Worm (Caenorhabditis elegans): ENCODE results near the gene F14D2.14.

Gene F14D2.14

DNA sequence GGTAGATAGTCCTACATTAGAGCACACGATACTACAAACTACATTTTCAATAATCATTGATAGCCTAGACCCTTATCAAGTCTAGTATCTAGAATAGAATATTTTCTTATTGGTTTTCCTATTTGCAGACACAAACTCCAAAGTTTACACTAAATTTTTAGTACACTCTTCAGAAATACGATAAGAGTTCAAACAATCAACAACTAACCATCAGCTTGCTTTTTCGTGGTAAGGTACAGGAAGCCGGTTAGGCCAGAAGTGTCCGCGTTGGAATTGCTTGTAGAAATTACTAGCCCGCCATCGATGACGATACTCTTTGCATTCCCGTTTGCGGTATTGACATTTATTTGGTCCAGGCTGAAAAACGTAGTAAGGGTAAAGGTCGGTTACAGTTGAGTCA lies 25.5 kb downstream of the F14D2.14 start, which contains the start of gene Y46D2A.1:
TSS of gene Y46D2A.1 (plus strand) at position 301 of the 400 bp plus-strand sequence.
- TF ChIP-seq ztf-11 (tag; optimal IDR thresholded peaks at IDR 0.05) (no peak), elt-2 (tag; optimal IDR thresholded peaks at IDR 0.05) (peak; percentile 49)

DNA sequence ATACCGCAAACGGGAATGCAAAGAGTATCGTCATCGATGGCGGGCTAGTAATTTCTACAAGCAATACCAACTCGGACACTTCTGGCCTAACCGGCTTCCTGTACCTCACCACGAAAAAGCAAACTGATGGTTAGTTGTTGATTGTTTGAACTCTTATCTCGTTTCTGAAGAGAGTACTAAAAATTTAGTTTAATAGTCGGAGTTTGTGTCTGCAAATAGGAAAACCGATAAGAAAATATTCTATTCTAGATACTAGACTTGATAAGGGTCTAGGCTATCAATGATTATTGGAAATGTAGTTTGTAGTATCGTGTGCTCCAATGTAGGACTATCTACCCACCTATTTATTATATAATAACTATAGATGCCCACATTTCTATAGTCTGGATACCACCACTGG lies 29.0 kb downstream of the F14D2.14 start:
- TF ChIP-seq nhr-20 (tag; optimal IDR thresholded peaks at IDR 0.05) (peak; percentile 17), nhr-77 (tag; optimal IDR thresholded peaks at IDR 0.05) (no peak), aha-1 (tag; optimal IDR thresholded peaks at IDR 0.05) (no peak), elt-2 (tag; optimal IDR thresholded peaks at IDR 0.05) (peak; percentile 84), lin-14 (GFP tag; optimal IDR thresholded peaks at IDR 0.05) (no peak), lin-35 (GFP tag; optimal IDR thresholded peaks at IDR 0.05) (no peak), isw-1 (GFP tag; IDR thresholded peaks at IDR 0.05) (no peak), mef-2 (tag; optimal IDR thresholded peaks at IDR 0.05) (no peak)

DNA sequence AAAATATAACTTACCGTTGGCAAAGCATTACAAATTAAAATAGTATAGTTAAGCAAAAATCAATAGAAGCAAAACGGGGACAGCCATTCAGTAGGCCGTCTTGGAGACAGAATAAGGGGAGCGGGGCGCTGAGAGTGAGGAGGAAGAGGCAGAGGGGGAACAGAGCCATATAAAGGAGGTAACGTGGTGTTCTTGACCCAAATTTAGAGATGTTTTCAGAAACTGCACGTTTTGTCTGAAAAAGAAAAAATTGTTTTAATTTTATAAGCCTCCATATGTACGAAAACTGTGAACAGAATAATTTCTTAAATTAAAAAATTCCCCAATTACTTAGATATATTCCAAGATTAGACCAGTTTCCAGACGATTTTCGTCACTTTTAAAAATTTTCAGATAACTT lies 34.3 kb downstream of the F14D2.14 start, which contains the start of gene F39E9.6:
TSS of gene F39E9.6 (minus strand) at position 101 of the 400 bp plus-strand sequence.
- TF ChIP-seq efl-1 (optimal IDR thresholded peaks at IDR 0.05) (no peak), efl-1 (GFP tag; optimal IDR thresholded peaks at IDR 0.05 in 1 of 2) (no peak), mef-2 (tag; optimal IDR thresholded peaks at IDR 0.05) (no peak), nhr-77 (tag; optimal IDR thresholded peaks at IDR 0.05) (no peak), elt-3 (tag; optimal IDR thresholded peaks at IDR 0.05) (no peak), sox-4 (tag; optimal IDR thresholded peaks at IDR 0.05) (no peak), sptf-1 (tag; optimal IDR thresholded peaks at IDR 0.05) (no peak), ceh-90 (tag; optimal IDR thresholded peaks at IDR 0.05) (no peak), tbx-2 (tag; optimal IDR thresholded peaks at IDR 0.05) (no peak), alr-1 (tag; optimal IDR thresholded peaks at IDR 0.05; ENCODE audit: borderline replicate concordance) (no peak), nhr-28 (tag; optimal IDR thresholded peaks at IDR 0.05) (no peak), nhr-237 (tag; optimal IDR thresholded peaks at IDR 0.05) (no peak)

DNA sequence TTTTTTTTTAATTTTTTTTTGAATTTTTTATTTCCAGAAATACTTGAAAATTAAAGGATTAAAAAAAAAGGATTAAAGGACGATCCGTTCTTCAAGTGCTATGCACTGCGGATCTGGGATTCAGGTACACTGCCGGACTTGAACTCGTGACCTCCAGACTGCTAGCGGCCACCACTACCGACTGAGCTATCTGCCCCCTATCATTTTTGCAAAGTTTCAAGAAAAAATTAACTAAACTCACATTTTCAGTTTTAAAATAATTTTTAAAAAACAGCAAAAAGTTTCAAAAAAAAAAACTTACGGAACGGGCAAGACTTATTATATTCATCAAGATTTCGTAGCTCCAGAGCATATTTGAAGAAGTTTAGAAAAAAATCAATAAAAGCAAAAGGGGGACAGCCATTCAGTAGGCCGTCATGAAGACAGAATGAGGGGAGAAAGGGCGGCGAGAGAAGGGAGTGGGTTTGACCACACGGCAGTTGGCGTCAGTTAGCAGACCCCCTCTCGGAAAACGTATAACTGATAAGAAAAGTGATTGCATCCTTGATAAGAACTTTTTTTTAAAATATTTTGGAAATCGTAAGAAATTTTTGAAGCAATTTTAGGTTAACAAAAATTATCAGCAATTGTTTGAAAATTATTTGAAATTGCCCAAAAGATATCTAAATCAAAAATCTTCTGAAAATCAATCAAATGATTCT lies 36.7 kb downstream of the F14D2.14 start:
- TF ChIP-seq rnt-1 (tag; optimal IDR thresholded peaks at IDR 0.05) (peak; percentile 16), sox-4 (tag; optimal IDR thresholded peaks at IDR 0.05) (no peak), elt-2 (tag; optimal IDR thresholded peaks at IDR 0.05) (peak; percentile 50)

DNA sequence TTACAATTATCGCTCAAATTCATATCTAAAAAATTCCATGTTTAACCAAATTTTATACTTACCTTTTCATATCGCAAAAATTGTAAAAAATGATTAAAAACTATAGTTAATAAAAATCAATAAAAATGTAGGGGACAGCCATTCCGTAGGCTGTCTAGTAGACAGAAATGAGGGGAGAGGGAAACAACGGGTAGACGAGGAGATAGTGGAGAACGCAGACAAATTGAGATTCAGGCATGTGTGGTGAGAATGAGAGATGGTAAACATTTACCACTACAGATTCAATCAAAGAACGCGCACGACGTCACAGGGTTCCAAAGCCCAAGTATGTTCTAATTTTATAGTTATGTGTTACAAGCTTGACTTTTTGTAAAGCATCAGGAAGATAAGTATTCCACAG lies 44.2 kb downstream of the F14D2.14 start:
- TF ChIP-seq fkh-4 (tag; optimal IDR thresholded peaks at IDR 0.05; ENCODE audit: borderline replicate concordance) (no peak), nhr-85 (tag) (peak; percentile 75), elt-3 (tag; optimal IDR thresholded peaks at IDR 0.05) (peak in 1 of 6 experiments; percentile 4), unc-98 (GFP tag; IDR thresholded peaks at IDR 0.05) (no peak), ceh-63 (GFP tag; optimal IDR thresholded peaks at IDR 0.05) (no peak), C16A3.4 (tag; optimal IDR thresholded peaks at IDR 0.05) (no peak), skn-1 (tag; optimal IDR thresholded peaks at IDR 0.05) (no peak), hlh-4 (tag; optimal IDR thresholded peaks at IDR 0.05) (no peak), nhr-47 (tag; optimal IDR thresholded peaks at IDR 0.05) (peak; percentile 16), lin-14 (GFP tag; optimal IDR thresholded peaks at IDR 0.05) (peak; percentile 45), nhr-19 (GFP tag; conservative IDR thresholded peaks at IDR 0.05) (peak; percentile 56), egl-13 (tag; optimal IDR thresholded peaks at IDR 0.05) (no peak), lsy-2 (tag; optimal IDR thresholded peaks at IDR 0.05) (peak in 1 of 2 experiments; percentile 23), nhr-71 (tag; optimal IDR thresholded peaks at IDR 0.05) (peak; percentile 10), snu-23 (GFP tag; optimal IDR thresholded peaks at IDR 0.05) (peak; percentile 33), hpl-2 (GFP tag; optimal IDR thresholded peaks at IDR 0.05) (no peak), ztf-4 (tag; optimal IDR thresholded peaks at IDR 0.05) (no peak), lin-13 (GFP tag; optimal IDR thresholded peaks at IDR 0.05) (no peak), efl-1 (optimal IDR thresholded peaks at IDR 0.05) (peak; percentile 12 to 16), efl-1 (GFP tag; optimal IDR thresholded peaks at IDR 0.05 in 1 of 2) (peak in 1 of 2 experiments; percentile 14), ceh-88 (GFP tag; IDR thresholded peaks at IDR 0.05) (no peak), ama-1 (optimal IDR thresholded peaks at IDR 0.05) (no peak), aha-1 (tag; optimal IDR thresholded peaks at IDR 0.05) (no peak), fkh-10 (GFP tag; optimal IDR thresholded peaks at IDR 0.05) (no peak), sup-37 (GFP tag; optimal IDR thresholded peaks at IDR 0.05) (no peak), hlh-17 (GFP tag; optimal IDR thresholded peaks at IDR 0.05; ENCODE audit: borderline replicate concordance) (no peak), tbx-2 (tag; optimal IDR thresholded peaks at IDR 0.05) (no peak), ets-5 (GFP tag; IDR thresholded peaks at IDR 0.05) (no peak), xbp-1 (tag; optimal IDR thresholded peaks at IDR 0.05) (no peak), irx-1 (tag; optimal IDR thresholded peaks at IDR 0.05) (no peak)
